Worm (Caenorhabditis elegans) whole organism, young adult: ENCODE data around the gene Y54F10BM.3.

Experiments used
- B0261.1 ChIP-seq: sonication (generic microtip); optimal IDR thresholded peaks from 2 replicates; lab custom pipeline; 2016; ENCODE audit warnings: mild to moderate bottlenecking, missing genetic modification characterization, moderate library complexity, missing compliant biosample characterization
- F10E7.11 ChIP-seq: sonication (generic microtip); optimal IDR thresholded peaks from 2 replicates; lab custom pipeline; 2017; ENCODE audit warnings: mild to moderate bottlenecking, missing genetic modification characterization, moderate library complexity, missing compliant biosample characterization
- F33H1.4 ChIP-seq: fragments of 200-800 bp; sonication (Bioruptor generic); IDR thresholded peaks from 2 replicates; pipeline ENCODE4 v1.3.6; 2022; ENCODE audit warnings: missing genetic modification reagents, missing genetic modification characterization, missing compliant biosample characterization
- Y53F4B.3 ChIP-seq: fragments of 200-800 bp; sonication (Bioruptor generic); IDR thresholded peaks from 2 replicates; pipeline ENCODE4 v1.3.6; 2022; ENCODE audit warnings: missing genetic modification reagents, missing genetic modification characterization, missing compliant biosample characterization
- Y53G8AR.9 ChIP-seq: fragments of 200-800 bp; sonication (Bioruptor generic); conservative IDR thresholded peaks from 2 replicates; pipeline ENCODE4 v1.3.6; 2022; ENCODE audit warnings: missing genetic modification reagents, missing genetic modification characterization, missing compliant biosample characterization
- Y67H2A.10 ChIP-seq: fragments of 200-800 bp; sonication (Bioruptor generic); conservative IDR thresholded peaks from 2 replicates; pipeline ENCODE4 v1.3.6; 2022; ENCODE audit warnings: missing genetic modification reagents, missing genetic modification characterization, missing compliant biosample characterization
- Y79H2A.3 ChIP-seq: fragments of 200-800 bp; sonication (Bioruptor generic); conservative IDR thresholded peaks from 2 replicates; pipeline ENCODE4 v1.3.6; 2022; ENCODE audit warnings: missing genetic modification reagents, missing genetic modification characterization, missing compliant biosample characterization
- Y95B8A.8 ChIP-seq: fragments of 200-800 bp; sonication (Bioruptor generic); IDR thresholded peaks from 2 replicates; pipeline ENCODE4 v1.3.6; 2022; ENCODE audit warnings: missing genetic modification reagents, missing genetic modification characterization, missing compliant biosample characterization
- ama-1 ChIP-seq, 3 experiments: fragments of 150-350 bp in 1 of 3; sonication (generic microtip) in 2 of 3; optimal IDR thresholded peaks; 2 replicates each; lab custom pipeline; 2014 to 2018; ENCODE audit warnings: missing biosample characterization in 2 of 3, missing genetic modification characterization in 2 of 3, missing genetic modification reagents in 2 of 3
- aptf-3 ChIP-seq: fragments of 200-800 bp; sonication (Bioruptor generic); IDR thresholded peaks from 2 replicates; pipeline ENCODE4 v1.3.6; 2022; ENCODE audit warnings: missing genetic modification characterization, missing compliant biosample characterization
- attf-5 ChIP-seq: fragments of 200-800 bp; sonication (Bioruptor generic); optimal IDR thresholded peaks from 2 replicates; lab custom pipeline; 2018; ENCODE audit warnings: mild to moderate bottlenecking, missing genetic modification characterization, missing compliant biosample characterization
- bed-2 ChIP-seq: fragments of 200-800 bp; sonication (Bioruptor generic); IDR thresholded peaks from 2 replicates; pipeline ENCODE4 v1.3.6; 2022; ENCODE audit warnings: missing genetic modification reagents, missing genetic modification characterization, missing compliant biosample characterization
- ceh-40 ChIP-seq: fragments of 200-800 bp; sonication (Bioruptor generic); IDR thresholded peaks from 2 replicates; pipeline ENCODE4 v1.3.6; 2022; ENCODE audit warnings: missing genetic modification characterization, missing compliant biosample characterization
- die-1 ChIP-seq: sonication (generic microtip); optimal IDR thresholded peaks from 2 replicates; lab custom pipeline; 2016; ENCODE audit warnings: missing genotype, mild to moderate bottlenecking, missing genetic modification characterization, missing compliant biosample characterization
- efl-1 ChIP-seq: fragments of 150-350 bp; optimal IDR thresholded peaks from 2 replicates; lab custom pipeline; 2014; ENCODE audit warnings: missing biosample characterization, missing genetic modification reagents, missing genetic modification characterization
- fkh-3 ChIP-seq: sonication (generic microtip); optimal IDR thresholded peaks from 2 replicates; lab custom pipeline; 2016; ENCODE audit warnings: mild to moderate bottlenecking, missing genetic modification characterization, missing compliant biosample characterization
- gei-17 ChIP-seq: fragments of 200-800 bp; sonication (Bioruptor generic); optimal IDR thresholded peaks from 2 replicates; lab custom pipeline; 2018; ENCODE audit warnings: mild to moderate bottlenecking, missing genetic modification characterization, missing compliant biosample characterization
- hmg-20 ChIP-seq: fragments of 200-800 bp; sonication (Bioruptor generic); IDR thresholded peaks from 2 replicates; pipeline ENCODE4 v1.3.6; 2022; ENCODE audit warnings: missing genetic modification reagents, missing genetic modification characterization, missing compliant biosample characterization
- hsf-1 ChIP-seq: fragments of 200-800 bp; sonication (Bioruptor generic); IDR thresholded peaks from 2 replicates; pipeline ENCODE4 v1.3.6; 2022; ENCODE audit warnings: missing genetic modification reagents, missing genetic modification characterization, missing compliant biosample characterization
- lag-1 ChIP-seq: fragments of 200-800 bp; sonication (Bioruptor generic); IDR thresholded peaks from 2 replicates; pipeline ENCODE4 v1.3.6; 2022; ENCODE audit warnings: missing genetic modification reagents, missing genetic modification characterization, missing compliant biosample characterization
- madf-10 ChIP-seq: sonication (generic microtip); optimal IDR thresholded peaks from 2 replicates; lab custom pipeline; 2016; ENCODE audit warnings: mild to moderate bottlenecking, missing genetic modification characterization, missing compliant biosample characterization
- nhr-80 ChIP-seq: sonication (generic microtip); optimal IDR thresholded peaks from 2 replicates; lab custom pipeline; 2016; ENCODE audit warnings: missing genetic modification characterization, missing compliant biosample characterization
- nhr-90 ChIP-seq: sonication (generic microtip); optimal IDR thresholded peaks from 2 replicates; lab custom pipeline; 2016; ENCODE audit warnings: missing genotype, mild to moderate bottlenecking, missing genetic modification characterization, missing compliant biosample characterization
- pbrm-1 ChIP-seq: fragments of 200-800 bp; sonication (Bioruptor generic); IDR thresholded peaks from 2 replicates; pipeline ENCODE4 v1.3.6; 2022; ENCODE audit warnings: missing genetic modification reagents, missing genetic modification characterization, missing compliant biosample characterization
- repo-1 ChIP-seq: sonication (generic microtip); optimal IDR thresholded peaks from 2 replicates; lab custom pipeline; 2017; ENCODE audit warnings: mild to moderate bottlenecking, missing genetic modification characterization, missing compliant biosample characterization
- snpc-1.3 ChIP-seq: sonication (generic microtip); optimal IDR thresholded peaks from 2 replicates; lab custom pipeline; 2017; ENCODE audit warnings: missing genetic modification characterization, mild to moderate bottlenecking, missing compliant biosample characterization, antibody characterized with exemption, moderate library complexity, missing genotype, missing genetic modification reagents; ENCODE audit not compliant: insufficient read depth
- tbp1 ChIP-seq: fragments of 200-800 bp; sonication (Bioruptor generic); optimal IDR thresholded peaks from 2 replicates; lab custom pipeline; 2018; ENCODE audit warnings: mild to moderate bottlenecking, missing genetic modification characterization, missing compliant biosample characterization
- tbx-9 ChIP-seq: sonication (generic microtip); optimal IDR thresholded peaks from 2 replicates; lab custom pipeline; 2016; ENCODE audit warnings: borderline replicate concordance, missing genetic modification characterization, inconsistent platforms, missing compliant biosample characterization
- xnd-1 ChIP-seq: sonication (generic microtip); optimal IDR thresholded peaks from 2 replicates; lab custom pipeline; 2016; ENCODE audit warnings: missing genotype, missing genetic modification reagents, missing genetic modification characterization, missing compliant biosample characterization
- zfh-2 ChIP-seq: fragments of 200-800 bp; sonication (Bioruptor generic); conservative IDR thresholded peaks from 2 replicates; pipeline ENCODE4 v1.3.6; 2022; ENCODE audit warnings: missing genetic modification reagents, missing genetic modification characterization, missing compliant biosample characterization
- zim-3 ChIP-seq: sonication (generic microtip); optimal IDR thresholded peaks from 2 replicates; lab custom pipeline; 2017; ENCODE audit warnings: mild to moderate bottlenecking, missing genetic modification characterization, moderate library complexity, missing compliant biosample characterization
- ztf-26 ChIP-seq: sonication (generic microtip); optimal IDR thresholded peaks from 2 replicates; lab custom pipeline; 2017; ENCODE audit warnings: missing genetic modification characterization, missing compliant biosample characterization
- ztf-3 ChIP-seq: fragments of 200-800 bp; sonication (Bioruptor generic); optimal IDR thresholded peaks from 2 replicates; lab custom pipeline; 2018; ENCODE audit warnings: mild to moderate bottlenecking, missing genetic modification characterization, missing compliant biosample characterization

Gene Y54F10BM.3

ce11 chrIII:2245727-2246126, 36.1 kb upstream of the Y54F10BM.3 start, which contains the start of gene srd-67:
TSS of gene srd-67 (minus strand) at chrIII:2245827.
- no peak for TF ChIP-seq F10E7.11
- TF ChIP-seq tbx-9, result no peak
- no peak for TF ChIP-seq zim-3
- no peak for TF ChIP-seq efl-1 (GFP tag; lab: Kevin White, UChicago)
- no peak for TF ChIP-seq die-1 (tag; lab: Kevin White, UChicago)
- TF ChIP-seq Y95B8A.8 (GFP tag; lab: Robert Waterston, UW), result no peak
- no peak for TF ChIP-seq gei-17
- no peak for TF ChIP-seq tbp1 (GFP tag; lab: Kevin White, UChicago)
- no peak for TF ChIP-seq snpc-1.3 (tag; lab: Kevin White, UChicago)
- no peak for TF ChIP-seq attf-5 (GFP tag; lab: Kevin White, UChicago)
- no peak for TF ChIP-seq ceh-40
- no peak for TF ChIP-seq aptf-3 (GFP tag; lab: Robert Waterston, UW)
- no peak for TF ChIP-seq bed-2 (GFP tag; lab: Robert Waterston, UW)
- TF ChIP-seq Y79H2A.3 (GFP tag; lab: Robert Waterston, UW), result no peak
- no peak for TF ChIP-seq ztf-3 (GFP tag; lab: Kevin White, UChicago)
- TF ChIP-seq lag-1, result no peak

- TF ChIP-seq B0261.1 (tag; lab: Kevin White, UChicago) (no peak), Y67H2A.10 (GFP tag; lab: Robert Waterston, UW) (no peak), hsf-1 (GFP tag; lab: Robert Waterston, UW) (no peak), madf-10 (tag; lab: Kevin White, UChicago) (no peak), efl-1 (GFP tag; lab: Kevin White, UChicago) (no peak), hmg-20 (GFP tag; lab: Robert Waterston, UW) (no peak), ztf-3 (GFP tag; lab: Kevin White, UChicago) (no peak)
These were observed 30.5 kb upstream of the Y54F10BM.3 start, which contains the start of gene fbxa-7 for ce11 chrIII:2251348-2251747. TSS of gene fbxa-7 (minus strand) at chrIII:2251448.

ce11 chrIII:2253027-2253499, 28.8 kb upstream of the Y54F10BM.3 start, which contains the start of gene fbxa-73:
TSS of gene fbxa-73 (plus strand) at chrIII:2253449.
- TF ChIP-seq ztf-3 (GFP tag; lab: Kevin White, UChicago) (no peak), nhr-80 (tag; lab: Kevin White, UChicago) (peak; percentile 26), ama-1 (optimal IDR thresholded peaks at IDR 0.05; lab: Kevin White, UChicago) (no peak), ama-1 (GFP tag; optimal IDR thresholded peaks at IDR 0.05; lab: Kevin White, UChicago) (no peak), zfh-2 (GFP tag; lab: Robert Waterston, UW) (no peak), pbrm-1 (GFP tag; lab: Robert Waterston, UW) (no peak), repo-1 (tag; lab: Kevin White, UChicago) (no peak), F33H1.4 (GFP tag; lab: Robert Waterston, UW) (no peak)

ce11 chrIII:2255522-2255921, 26.3 kb upstream of the Y54F10BM.3 start, which contains the start of gene fbxa-71:
TSS of gene fbxa-71 (plus strand) at chrIII:2255822.
- no peak for TF ChIP-seq fkh-3 (tag; lab: Kevin White, UChicago)
- TF ChIP-seq Y53G8AR.9 (GFP tag; lab: Robert Waterston, UW), result no peak
- TF ChIP-seq Y53F4B.3, result no peak
- no peak for TF ChIP-seq nhr-90 (tag; lab: Kevin White, UChicago)
- no peak for TF ChIP-seq tbp1 (GFP tag; lab: Kevin White, UChicago)
- TF ChIP-seq ztf-3 (GFP tag; lab: Kevin White, UChicago), result no peak
- no peak for TF ChIP-seq bed-2 (GFP tag; lab: Robert Waterston, UW)
- no peak for TF ChIP-seq xnd-1 (tag; lab: Kevin White, UChicago)
- TF ChIP-seq ztf-26, result no peak
